Worm (Caenorhabditis elegans): Measurements from ENCODE around the gene lron-3.
A peak's percentile ranks its signal among the peaks of the same experiment; 100 is the strongest.

Gene lron-3

ce11 chrX:15576942-15577341 lies 19.2 kb upstream of the lron-3 start, which contains the start of gene K09A9.6:
Gene K09A9.6, plus strand, starts transcription at chrX:15577242.
- no peak for TF ChIP-seq unc-62 (GFP tag; optimal IDR thresholded peaks at IDR 0.05)
- TF ChIP-seq ceh-39 (tag; optimal IDR thresholded peaks at IDR 0.05): no peak
- no peak for TF ChIP-seq nhr-237 (tag; optimal IDR thresholded peaks at IDR 0.05)
- no peak for TF ChIP-seq ham-2 (GFP tag; optimal IDR thresholded peaks at IDR 0.05)
- no peak for TF ChIP-seq pha-4 (tag; optimal IDR thresholded peaks at IDR 0.05)
- TF ChIP-seq unc-120 (tag; optimal IDR thresholded peaks at IDR 0.05; ENCODE audit: poor library complexity, severe bottlenecking): no peak
- no peak for TF ChIP-seq drap-1 (GFP tag; optimal IDR thresholded peaks at IDR 0.05)
- TF ChIP-seq ces-1 (GFP tag; optimal IDR thresholded peaks at IDR 0.05): no peak
- no peak for TF ChIP-seq blmp-1 (tag; optimal IDR thresholded peaks at IDR 0.05)
- no peak for TF ChIP-seq bed-3 (GFP tag; optimal IDR thresholded peaks at IDR 0.05)
- no peak for TF ChIP-seq mab-5 (tag; optimal IDR thresholded peaks at IDR 0.05)
- no peak for TF ChIP-seq zip-8 (tag; optimal IDR thresholded peaks at IDR 0.05)
- TF ChIP-seq ceh-83 (GFP tag; optimal IDR thresholded peaks at IDR 0.05): no peak

ce11 chrX:15575460-15575859 lies 17.7 kb upstream of the lron-3 start:
- no peak for TF ChIP-seq ceh-83 (GFP tag; optimal IDR thresholded peaks at IDR 0.05)
- TF ChIP-seq zip-8 (tag; optimal IDR thresholded peaks at IDR 0.05): no peak
- no peak for TF ChIP-seq sptf-1 (tag; optimal IDR thresholded peaks at IDR 0.05)
- TF ChIP-seq ham-2 (GFP tag; optimal IDR thresholded peaks at IDR 0.05): no peak
- TF ChIP-seq mls-2 (tag; optimal IDR thresholded peaks at IDR 0.05): no peak
- TF ChIP-seq unc-120 (tag; optimal IDR thresholded peaks at IDR 0.05; ENCODE audit: poor library complexity, severe bottlenecking): peak; percentile 66
- TF ChIP-seq elt-3 (tag; optimal IDR thresholded peaks at IDR 0.05): no peak
- TF ChIP-seq M03D4.4 (tag; optimal IDR thresholded peaks at IDR 0.05): no peak
- no peak for TF ChIP-seq lin-32 (GFP tag; optimal IDR thresholded peaks at IDR 0.05)
- TF ChIP-seq sem-2 (GFP tag; optimal IDR thresholded peaks at IDR 0.05): no peak
- TF ChIP-seq ces-1 (GFP tag; optimal IDR thresholded peaks at IDR 0.05): no peak
- TF ChIP-seq nhr-237 (tag; optimal IDR thresholded peaks at IDR 0.05): no peak
- no peak for TF ChIP-seq ceh-39 (tag; optimal IDR thresholded peaks at IDR 0.05)
- peak; percentile 5 for TF ChIP-seq mep-1 (tag; optimal IDR thresholded peaks at IDR 0.05)
- no peak for TF ChIP-seq ztf-11 (tag; optimal IDR thresholded peaks at IDR 0.05)
- peak; percentile 61 for TF ChIP-seq hlh-1 (tag; optimal IDR thresholded peaks at IDR 0.05)
- TF ChIP-seq nhr-28 (tag; optimal IDR thresholded peaks at IDR 0.05): no peak
- TF ChIP-seq nhr-12 (tag; optimal IDR thresholded peaks at IDR 0.05): no peak
- TF ChIP-seq unc-62 (GFP tag; optimal IDR thresholded peaks at IDR 0.05): no peak
- no peak for TF ChIP-seq cnd-1 (tag; optimal IDR thresholded peaks at IDR 0.05)

ce11 chrX:15572021-15572420 lies 14.3 kb upstream of the lron-3 start:
- TF ChIP-seq ceh-83 (GFP tag; optimal IDR thresholded peaks at IDR 0.05) (peak; percentile 10), ztf-11 (tag; optimal IDR thresholded peaks at IDR 0.05) (no peak)

ce11 chrX:15569633-15570032 lies 11.9 kb upstream of the lron-3 start:
- TF ChIP-seq mls-2 (tag; optimal IDR thresholded peaks at IDR 0.05) (no peak), M03D4.4 (tag; optimal IDR thresholded peaks at IDR 0.05) (no peak), ztf-11 (tag; optimal IDR thresholded peaks at IDR 0.05) (no peak), nhr-2 (tag; optimal IDR thresholded peaks at IDR 0.05) (no peak), nhr-76 (tag; optimal IDR thresholded peaks at IDR 0.05) (no peak), nhr-12 (tag; optimal IDR thresholded peaks at IDR 0.05) (no peak), nhr-28 (tag; optimal IDR thresholded peaks at IDR 0.05) (no peak), nhr-237 (tag; optimal IDR thresholded peaks at IDR 0.05) (no peak), blmp-1 (tag; optimal IDR thresholded peaks at IDR 0.05) (no peak), mab-5 (tag; optimal IDR thresholded peaks at IDR 0.05) (no peak), hlh-1 (tag; optimal IDR thresholded peaks at IDR 0.05) (no peak), lsy-2 (tag; optimal IDR thresholded peaks at IDR 0.05) (no peak)

- TF ChIP-seq elt-1 (tag; optimal IDR thresholded peaks at IDR 0.05; ENCODE audit: borderline replicate concordance, insufficient read depth): no peak
- TF ChIP-seq sem-2 (GFP tag; optimal IDR thresholded peaks at IDR 0.05): no peak
- TF ChIP-seq ces-1 (GFP tag; optimal IDR thresholded peaks at IDR 0.05): peak; percentile 18
- TF ChIP-seq unc-120 (tag; optimal IDR thresholded peaks at IDR 0.05; ENCODE audit: poor library complexity, severe bottlenecking): peak; percentile 42
- TF ChIP-seq ham-2 (GFP tag; optimal IDR thresholded peaks at IDR 0.05): peak; percentile 42
- no peak for TF ChIP-seq mep-1 (tag; optimal IDR thresholded peaks at IDR 0.05)
- no peak for TF ChIP-seq nhr-2 (tag; optimal IDR thresholded peaks at IDR 0.05)
- peak; percentile 31 for TF ChIP-seq lin-13 (tag; optimal IDR thresholded peaks at IDR 0.05)
- no peak for TF ChIP-seq lsy-2 (tag; optimal IDR thresholded peaks at IDR 0.05)
- TF ChIP-seq cnd-1 (tag; optimal IDR thresholded peaks at IDR 0.05): peak; percentile 33
- no peak for TF ChIP-seq hlh-1 (tag; optimal IDR thresholded peaks at IDR 0.05)
Observed at ce11 chrX:15567986-15568940, 10.5 kb upstream of the lron-3 start, which contains the start of gene dyn-1. Gene dyn-1, plus strand, starts transcription at chrX:15568890.

Measured in whole organism, mixed stage, embryonic.